Fruit fly (Drosophila melanogaster) whole organism, pupa: ENCODE measurements around the gene tsg.

Experiments used
- CG14655 ChIP-seq: fragments of 200-800 bp; sonication (Bioruptor generic); optimal IDR thresholded peaks from 3 replicates; lab custom pipeline; 2017; ENCODE audit warnings: mild to moderate bottlenecking, missing biosample characterization, missing genetic modification reagents, missing genetic modification characterization
- CG9948 ChIP-seq: fragments of 200-800 bp; sonication (Bioruptor generic); optimal IDR thresholded peaks from 2 replicates; lab custom pipeline; 2018; ENCODE audit warnings: missing biosample characterization, mild to moderate bottlenecking, missing genetic modification characterization, moderate library complexity
- D1 ChIP-seq: fragments of 200-800 bp; sonication (Bioruptor generic); optimal IDR thresholded peaks from 2 replicates; lab custom pipeline; 2018; ENCODE audit warnings: missing biosample characterization, mild to moderate bottlenecking, missing genetic modification characterization, moderate library complexity
- EcR ChIP-seq: fragments of 200-800 bp; sonication (Bioruptor generic); optimal IDR thresholded peaks from 3 replicates; lab custom pipeline; 2019; ENCODE audit warnings: missing biosample characterization, missing genetic modification characterization, mild to moderate bottlenecking, moderate library complexity, missing genetic modification reagents
- Pif1A ChIP-seq: fragments of 200-800 bp; sonication (Bioruptor generic); optimal IDR thresholded peaks from 3 replicates; lab custom pipeline; 2016; ENCODE audit warnings: missing biosample characterization, missing genetic modification characterization
- Pif1B ChIP-seq: fragments of 200-800 bp; sonication (Bioruptor generic); optimal IDR thresholded peaks from 3 replicates; lab custom pipeline; 2016; ENCODE audit warnings: missing biosample characterization, missing genetic modification characterization
- fd96Ca ChIP-seq: fragments of 200-800 bp; sonication (Bioruptor generic); IDR thresholded peaks from 3 replicates; pipeline ENCODE4 v1.3.6; 2022; ENCODE audit warnings: missing biosample characterization, missing genetic modification characterization

DNA sequence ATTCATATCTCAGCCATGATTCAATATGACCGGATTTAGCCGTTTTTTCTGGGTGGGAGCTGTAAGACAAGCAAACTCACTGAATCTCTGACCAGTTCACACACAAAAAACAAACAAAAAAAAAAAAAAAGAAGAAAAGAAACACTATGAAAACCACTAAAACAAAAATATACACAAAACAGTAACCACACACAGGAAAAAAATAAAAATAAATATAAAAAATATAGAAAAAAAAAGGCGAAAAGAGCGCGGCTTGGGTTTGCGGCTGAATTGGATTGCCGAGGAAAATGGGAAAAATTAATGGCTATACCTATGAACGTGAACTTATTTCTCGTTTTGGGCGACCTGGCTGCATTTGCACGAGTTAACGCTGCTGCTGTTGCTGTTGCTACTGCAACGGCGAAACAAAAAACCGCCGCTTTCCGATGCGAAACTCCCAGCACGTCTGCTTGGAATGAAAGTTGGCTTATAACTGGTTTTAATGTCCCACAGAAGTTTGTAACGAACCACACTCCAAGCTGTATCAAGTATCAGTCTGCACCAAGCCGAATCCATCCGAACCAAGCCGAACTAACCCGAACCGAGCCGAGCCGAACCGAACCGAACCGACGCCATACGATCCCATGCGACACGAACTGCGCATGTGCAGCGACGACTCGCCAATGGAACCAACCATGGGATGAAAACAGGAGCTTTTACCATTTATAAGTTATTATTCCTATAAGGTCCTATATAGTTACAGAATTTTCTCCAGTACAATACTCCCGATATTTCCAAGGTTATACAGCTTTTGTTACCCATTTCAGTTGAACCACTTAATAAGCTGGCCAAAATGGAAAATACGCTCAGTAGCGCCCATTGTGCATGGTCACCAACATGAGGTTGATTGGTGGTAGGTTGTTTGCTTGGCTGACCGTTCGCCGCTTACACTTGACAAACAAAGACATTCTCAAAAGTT lies 15.0 kb upstream of the tsg start, which contains the start of gene fw:
- TF ChIP-seq Pif1A (GFP tag; lab: Kevin White, UChicago) (peak; percentile 88), CG9948 (tag; lab: Kevin White, UChicago) (peak; percentile 55), Pif1B (GFP tag; lab: Kevin White, UChicago) (peak; percentile 66), EcR (peak; percentile 39), CG14655 (GFP tag; lab: Kevin White, UChicago) (no peak), fd96Ca (GFP tag; lab: Robert Waterston, UW) (peak; percentile 89), D1 (tag; lab: Kevin White, UChicago) (no peak)
